Worm (Caenorhabditis elegans): Measurements from ENCODE around the gene mbk-1.
A peak's percentile ranks its signal among the peaks of the same experiment; 100 is the strongest.

Gene mbk-1

DNA sequence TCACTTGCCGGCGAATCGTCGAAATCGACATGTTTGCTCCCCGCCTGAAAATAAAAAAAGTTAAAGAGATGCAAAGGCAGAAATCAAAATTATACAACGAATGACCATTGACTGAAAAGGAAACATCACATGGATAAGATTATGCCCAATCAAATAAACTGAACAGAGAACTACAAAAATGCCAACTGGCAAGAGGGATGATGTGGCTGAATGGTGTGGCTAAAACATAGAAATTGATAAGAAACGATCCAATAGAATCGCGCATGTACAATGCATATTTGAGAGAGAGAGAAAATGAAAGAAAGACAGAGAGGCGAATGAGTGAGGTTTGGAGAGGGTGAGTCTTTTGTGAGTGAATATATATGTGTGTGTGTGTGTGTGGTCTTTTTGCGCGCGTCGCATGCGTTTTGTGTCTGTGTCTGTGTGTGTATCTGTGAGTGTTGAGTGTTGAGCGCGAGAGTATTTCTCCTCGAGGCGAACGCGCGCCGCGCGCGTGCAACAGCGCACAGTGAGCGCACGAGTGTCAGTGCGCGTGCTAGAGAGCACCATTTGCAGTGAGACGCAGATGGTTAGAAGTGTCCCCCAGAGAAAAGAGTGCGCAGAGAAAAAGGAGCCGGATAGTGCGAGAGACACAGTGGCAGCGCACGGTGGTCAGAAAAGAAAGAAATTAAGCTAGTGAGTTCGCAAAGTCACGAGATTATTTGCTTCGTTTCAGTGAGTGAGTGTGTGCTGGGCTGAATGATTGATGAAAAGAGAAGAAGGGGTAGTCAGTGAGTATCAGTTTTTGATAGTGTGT is 5.7 kb downstream of the mbk-1 start, which contains the start of gene epn-1 (continued):
- TF ChIP-seq efl-3 (GFP tag; optimal IDR thresholded peaks at IDR 0.05) = peak; percentile 39
- peak; percentile 99 for TF ChIP-seq unc-86 (tag; optimal IDR thresholded peaks at IDR 0.05)
- no peak for TF ChIP-seq sptf-1 (tag; optimal IDR thresholded peaks at IDR 0.05)
- peak; percentile 89 to 92 for TF ChIP-seq lsy-2 (tag; optimal IDR thresholded peaks at IDR 0.05)
- TF ChIP-seq lin-15B (tag; optimal IDR thresholded peaks at IDR 0.05) = peak; percentile 51
- TF ChIP-seq nhr-84 (tag; optimal IDR thresholded peaks at IDR 0.05) = no peak
- TF ChIP-seq C16A3.4 (tag; optimal IDR thresholded peaks at IDR 0.05) = peak; percentile 90
- peak; percentile 94 for TF ChIP-seq rnt-1 (tag; optimal IDR thresholded peaks at IDR 0.05)
- peak; percentile 45 for TF ChIP-seq nhr-76 (tag; optimal IDR thresholded peaks at IDR 0.05)
- no peak for TF ChIP-seq alr-1 (tag; optimal IDR thresholded peaks at IDR 0.05; ENCODE audit: borderline replicate concordance)
- no peak for TF ChIP-seq C34B4.2 (tag; optimal IDR thresholded peaks at IDR 0.05)

DNA sequence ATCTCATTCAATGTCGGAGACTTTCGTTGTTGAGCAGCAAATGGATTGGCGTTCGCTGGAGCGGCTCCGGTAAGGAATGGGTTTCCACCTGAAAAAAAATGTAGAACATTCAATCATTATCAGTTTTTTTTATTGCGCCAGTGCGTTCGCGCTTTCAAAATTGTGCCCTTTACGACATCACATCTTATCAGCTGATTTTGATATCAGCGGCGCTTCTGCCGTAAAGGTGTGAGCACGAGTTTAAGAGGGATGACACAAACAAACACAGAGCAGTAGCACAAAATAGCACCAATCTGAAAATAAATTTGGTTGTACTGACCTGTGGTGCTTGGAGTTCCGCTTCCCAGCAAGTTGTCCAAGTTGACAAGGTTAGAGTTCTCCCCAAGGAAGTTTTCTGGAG is 7.6 kb downstream of the mbk-1 start:
- TF ChIP-seq egl-13 (tag; optimal IDR thresholded peaks at IDR 0.05) = no peak
- TF ChIP-seq F16B12.6 (tag; optimal IDR thresholded peaks at IDR 0.05) = no peak
- no peak for TF ChIP-seq nhr-90 (tag; optimal IDR thresholded peaks at IDR 0.05; ENCODE audit: poor library complexity)
- TF ChIP-seq efl-1 (optimal IDR thresholded peaks at IDR 0.05) = no peak
- TF ChIP-seq efl-1 (GFP tag; optimal IDR thresholded peaks at IDR 0.05 in 1 of 2) = peak in 1 of 2 experiments; percentile 85
- TF ChIP-seq sup-37 (GFP tag; optimal IDR thresholded peaks at IDR 0.05) = no peak
- TF ChIP-seq ztf-4 (tag; optimal IDR thresholded peaks at IDR 0.05) = no peak
- no peak for TF ChIP-seq zip-4 (GFP tag; optimal IDR thresholded peaks at IDR 0.05)
- TF ChIP-seq nhr-76 (tag; optimal IDR thresholded peaks at IDR 0.05) = no peak
- TF ChIP-seq nhr-20 (tag; optimal IDR thresholded peaks at IDR 0.05) = no peak
- TF ChIP-seq elt-2 (tag; optimal IDR thresholded peaks at IDR 0.05) = peak; percentile 76
- no peak for TF ChIP-seq nhr-11 (tag; optimal IDR thresholded peaks at IDR 0.05)

DNA sequence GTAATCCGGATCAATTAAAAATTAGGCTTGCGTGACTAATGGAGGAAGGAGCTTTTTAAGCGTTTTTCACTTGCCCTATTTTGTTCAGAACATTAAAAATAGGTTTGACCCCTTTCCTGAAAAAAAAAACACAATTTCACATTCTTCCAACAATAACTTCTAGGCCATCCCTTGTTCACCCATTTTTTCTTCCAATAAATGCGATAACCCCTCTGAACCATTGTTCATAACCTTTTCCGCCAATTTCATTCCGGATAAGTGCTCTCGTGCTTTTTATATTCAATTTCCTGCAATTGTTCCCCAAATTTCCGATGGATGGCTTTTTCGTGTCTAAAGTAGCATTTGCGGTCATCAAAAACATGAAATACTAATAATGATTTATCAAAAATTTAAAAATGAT is 8.9 kb downstream of the mbk-1 start:
- TF ChIP-seq mdl-1 (tag; optimal IDR thresholded peaks at IDR 0.05) = no peak
- no peak for TF ChIP-seq lin-15B (tag; optimal IDR thresholded peaks at IDR 0.05)
- TF ChIP-seq nhr-90 (tag; optimal IDR thresholded peaks at IDR 0.05; ENCODE audit: poor library complexity) = peak; percentile 8
- no peak for TF ChIP-seq C16A3.4 (tag; optimal IDR thresholded peaks at IDR 0.05)
- no peak for TF ChIP-seq pag-3 (tag; optimal IDR thresholded peaks at IDR 0.05; ENCODE audit: borderline replicate concordance, insufficient read depth)
- no peak for TF ChIP-seq fkh-10 (GFP tag; optimal IDR thresholded peaks at IDR 0.05)
- no peak for TF ChIP-seq mab-9 (GFP tag; IDR thresholded peaks at IDR 0.05)
- no peak for TF ChIP-seq zip-4 (GFP tag; optimal IDR thresholded peaks at IDR 0.05)
- no peak for TF ChIP-seq swsn-7 (tag; optimal IDR thresholded peaks at IDR 0.05)
- peak; percentile 4 for TF ChIP-seq aly-2 (tag; optimal IDR thresholded peaks at IDR 0.05)
- TF ChIP-seq elt-3 (tag; optimal IDR thresholded peaks at IDR 0.05) = no peak
- no peak for TF ChIP-seq egl-13 (tag; optimal IDR thresholded peaks at IDR 0.05)
- TF ChIP-seq pax-3 (tag; optimal IDR thresholded peaks at IDR 0.05) = no peak
- TF ChIP-seq nhr-28 (tag; optimal IDR thresholded peaks at IDR 0.05) = no peak
- peak; percentile 20 for TF ChIP-seq elt-2 (tag; optimal IDR thresholded peaks at IDR 0.05)
- TF ChIP-seq ceh-8 (GFP tag; optimal IDR thresholded peaks at IDR 0.05) = no peak
- TF ChIP-seq lin-13 (GFP tag; optimal IDR thresholded peaks at IDR 0.05) = no peak

DNA sequence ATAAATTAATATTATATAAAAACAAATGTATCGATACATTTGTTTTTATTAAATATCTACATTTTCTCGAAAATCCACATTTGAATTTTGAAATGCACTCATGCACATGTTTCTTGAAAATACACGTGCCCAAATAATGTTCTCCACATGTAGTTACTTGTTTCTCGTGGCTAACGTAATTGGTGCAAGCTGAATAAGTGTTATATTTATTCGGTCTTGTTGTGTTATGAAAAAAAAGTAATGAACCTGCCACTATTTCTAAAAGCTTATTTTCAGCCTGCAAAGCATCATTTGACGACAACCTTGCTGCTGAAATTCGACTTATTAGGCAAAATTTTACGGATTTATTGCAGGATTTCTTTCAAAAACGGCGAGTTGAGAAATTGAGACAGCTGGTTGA is 10.9 kb downstream of the mbk-1 start:
- peak; percentile 58 for TF ChIP-seq ztf-4 (tag; optimal IDR thresholded peaks at IDR 0.05)
- no peak for TF ChIP-seq Y116A8C.19 (tag; optimal IDR thresholded peaks at IDR 0.05; ENCODE audit: borderline replicate concordance)
- no peak for TF ChIP-seq F16B12.6 (tag; optimal IDR thresholded peaks at IDR 0.05)
- no peak for TF ChIP-seq nhr-237 (tag; optimal IDR thresholded peaks at IDR 0.05)
- TF ChIP-seq snu-23 (GFP tag; optimal IDR thresholded peaks at IDR 0.05) = peak; percentile 91
- TF ChIP-seq isw-1 (GFP tag; IDR thresholded peaks at IDR 0.05) = peak; percentile 40
- TF ChIP-seq nhr-77 (tag; optimal IDR thresholded peaks at IDR 0.05) = peak; percentile 74
- no peak for TF ChIP-seq ces-1 (GFP tag; optimal IDR thresholded peaks at IDR 0.05)
- peak; percentile 29 for TF ChIP-seq ceh-90 (tag; optimal IDR thresholded peaks at IDR 0.05)
- TF ChIP-seq lsy-2 (tag; optimal IDR thresholded peaks at IDR 0.05) = peak; percentile 78 to 79
- TF ChIP-seq ama-1 (optimal IDR thresholded peaks at IDR 0.05) = no peak
- peak; percentile 77 for TF ChIP-seq xbp-1 (tag; optimal IDR thresholded peaks at IDR 0.05)
- TF ChIP-seq unc-98 (GFP tag; IDR thresholded peaks at IDR 0.05) = no peak
- peak in 1 of 2 experiments; percentile 3 for TF ChIP-seq egl-27 (tag; optimal IDR thresholded peaks at IDR 0.05)
- peak; percentile 88 for TF ChIP-seq lin-14 (GFP tag; optimal IDR thresholded peaks at IDR 0.05)
- TF ChIP-seq nhr-85 (tag) = peak; percentile 73
- peak; percentile 55 for TF ChIP-seq unc-86 (tag; optimal IDR thresholded peaks at IDR 0.05)
- no peak for TF ChIP-seq nhr-84 (tag; optimal IDR thresholded peaks at IDR 0.05)
- peak; percentile 97 for TF ChIP-seq mep-1 (tag; optimal IDR thresholded peaks at IDR 0.05)
